Fruit fly (Drosophila melanogaster) whole organism, embryonic: Measurements from ENCODE around the gene REG.

Experiments
- Antp ChIP-seq: fragments of 200-800 bp; sonication (Bioruptor generic); optimal IDR thresholded peaks from 3 replicates; lab custom pipeline; 2016; ENCODE audit warnings: missing biosample characterization, missing genetic modification characterization
- Awh ChIP-seq: fragments of 200-800 bp; sonication (Bioruptor generic); IDR thresholded peaks from 2 replicates; pipeline ENCODE4, ENCODE4 v1.3.6; 2022; ENCODE audit warnings: missing biosample characterization, missing genetic modification characterization
- C15 ChIP-seq: fragments of 200-800 bp; sonication (Bioruptor generic); IDR thresholded peaks from 3 replicates; pipeline ENCODE4 v1.3.6; 2022; ENCODE audit warnings: missing biosample characterization, missing genetic modification characterization
- CG1024 ChIP-seq: fragments of 200-800 bp; sonication (Bioruptor generic); IDR thresholded peaks from 2 replicates; pipeline ENCODE4 v1.3.6; 2022; ENCODE audit warnings: missing biosample characterization, missing genetic modification characterization
- CG10267 ChIP-seq: fragments of 200-800 bp; sonication (Bioruptor generic); optimal IDR thresholded peaks from 2 replicates; lab custom pipeline; 2018; ENCODE audit warnings: missing biosample characterization, mild to moderate bottlenecking, missing genetic modification characterization, moderate library complexity
- CG10431 ChIP-seq: fragments of 200-800 bp; sonication (Bioruptor generic); optimal IDR thresholded peaks from 3 replicates; lab custom pipeline; 2018; ENCODE audit warnings: missing biosample characterization, mild to moderate bottlenecking, missing genetic modification characterization
- CG10543 ChIP-seq: fragments of 200-800 bp; sonication (Bioruptor generic); optimal IDR thresholded peaks from 3 replicates; lab custom pipeline; 2017; ENCODE audit warnings: missing biosample characterization, mild to moderate bottlenecking, missing genetic modification characterization, moderate library complexity
- CG10565 ChIP-seq: fragments of 200-800 bp; sonication (Bioruptor generic); optimal IDR thresholded peaks from 3 replicates; lab custom pipeline; 2016; ENCODE audit warnings: missing biosample characterization, mild to moderate bottlenecking, missing genetic modification characterization
- CG12769 ChIP-seq: fragments of 200-800 bp; sonication (Bioruptor generic); optimal IDR thresholded peaks from 2 replicates; lab custom pipeline; 2019; ENCODE audit warnings: missing biosample characterization, mild to moderate bottlenecking, missing genetic modification characterization, moderate library complexity
- CG15269 ChIP-seq: fragments of 200-800 bp; sonication (Bioruptor generic); optimal IDR thresholded peaks from 2 replicates; lab custom pipeline; 2018; ENCODE audit warnings: missing biosample characterization, mild to moderate bottlenecking, missing genetic modification characterization, moderate library complexity
- CG16815 ChIP-seq: fragments of 200-800 bp; sonication (Bioruptor generic); optimal IDR thresholded peaks from 3 replicates; lab custom pipeline; 2017; ENCODE audit warnings: missing biosample characterization, mild to moderate bottlenecking, missing genetic modification characterization
- CG16863 ChIP-seq: fragments of 200-800 bp; sonication (Bioruptor generic); optimal IDR thresholded peaks from 3 replicates; lab custom pipeline; 2016; ENCODE audit warnings: missing biosample characterization, missing genetic modification characterization
- CG18011 ChIP-seq: fragments of 200-800 bp; sonication (Bioruptor generic); optimal IDR thresholded peaks from 2 replicates; lab custom pipeline; 2017; ENCODE audit warnings: missing biosample characterization, missing genetic modification characterization, mild to moderate bottlenecking, moderate library complexity, missing genotype
- CG18476 ChIP-seq: fragments of 200-800 bp; sonication (Bioruptor generic); optimal IDR thresholded peaks from 2 replicates; lab custom pipeline; 2016; ENCODE audit warnings: missing biosample characterization, mild to moderate bottlenecking, missing genetic modification characterization
- CG2120 ChIP-seq: fragments of 200-800 bp; sonication (Bioruptor generic); optimal IDR thresholded peaks from 3 replicates; lab custom pipeline; 2016; ENCODE audit warnings: missing biosample characterization, missing genetic modification characterization
- CG2678 ChIP-seq: fragments of 200-800 bp; sonication (Bioruptor generic); optimal IDR thresholded peaks from 3 replicates; lab custom pipeline; 2019; ENCODE audit warnings: missing biosample characterization, mild to moderate bottlenecking, missing genetic modification characterization, moderate library complexity
- CG30020 ChIP-seq: fragments of 200-800 bp; optimal IDR thresholded peaks from 2 replicates; lab custom pipeline; 2019; ENCODE audit warnings: missing biosample characterization, mild to moderate bottlenecking, missing genetic modification characterization, moderate library complexity
- CG30431 ChIP-seq: fragments of 200-800 bp; sonication (Bioruptor generic); optimal IDR thresholded peaks from 2 replicates; lab custom pipeline; 2017; ENCODE audit warnings: missing biosample characterization, missing genetic modification characterization
- CG31224 ChIP-seq: fragments of 200-800 bp; sonication (Bioruptor generic); IDR thresholded peaks from 2 replicates; pipeline ENCODE4 v1.3.6; 2022; ENCODE audit warnings: missing biosample characterization, missing genetic modification characterization
- CG3281 ChIP-seq: fragments of 200-800 bp; sonication (Bioruptor generic); optimal IDR thresholded peaks from 3 replicates; lab custom pipeline; 2017; ENCODE audit warnings: missing biosample characterization, mild to moderate bottlenecking, missing genetic modification characterization
- CG34224 ChIP-seq: fragments of 200-800 bp; sonication (Bioruptor generic); IDR thresholded peaks from 3 replicates; pipeline ENCODE4 v1.3.6; 2022; ENCODE audit warnings: missing biosample characterization, missing genetic modification characterization; ENCODE audit not compliant: partially characterized antibody
- CG3726 ChIP-seq: fragments of 200-800 bp; sonication (Bioruptor generic); IDR thresholded peaks from 3 replicates; pipeline ENCODE4, ENCODE4 v1.3.6; 2022; ENCODE audit warnings: missing biosample characterization, missing genetic modification characterization
- CG5180 ChIP-seq: fragments of 200-800 bp; sonication (Bioruptor generic); optimal IDR thresholded peaks from 3 replicates; lab custom pipeline; 2017; ENCODE audit warnings: missing biosample characterization, missing genetic modification characterization, mild to moderate bottlenecking, moderate library complexity, missing genetic modification reagents
- CG6254 ChIP-seq: fragments of 200-800 bp; sonication (Bioruptor generic); optimal IDR thresholded peaks from 3 replicates; lab custom pipeline; 2017; ENCODE audit warnings: mild to moderate bottlenecking, missing biosample characterization, missing genetic modification reagents, missing genetic modification characterization
- CG7357 ChIP-seq: fragments of 200-800 bp; sonication (Bioruptor generic); IDR thresholded peaks from 3 replicates; pipeline ENCODE4 v1.3.6; 2022; ENCODE audit warnings: missing biosample characterization, missing genetic modification characterization
- CG7556 ChIP-seq: fragments of 200-800 bp; sonication (Bioruptor generic); optimal IDR thresholded peaks from 2 replicates; lab custom pipeline; 2017; ENCODE audit warnings: missing biosample characterization, mild to moderate bottlenecking, missing genetic modification characterization
- CG8089 ChIP-seq: fragments of 200-800 bp; sonication (Bioruptor generic); optimal IDR thresholded peaks from 3 replicates; lab custom pipeline; 2016; ENCODE audit warnings: missing biosample characterization, missing genetic modification characterization
- CG8924 ChIP-seq: fragments of 200-800 bp; optimal IDR thresholded peaks from 3 replicates; lab custom pipeline; 2019; ENCODE audit warnings: missing biosample characterization, mild to moderate bottlenecking, missing genetic modification characterization, moderate library complexity
- Dp ChIP-seq: fragments of 200-800 bp; sonication (Bioruptor generic); optimal IDR thresholded peaks from 2 replicates; lab custom pipeline; 2018; ENCODE audit warnings: missing biosample characterization, mild to moderate bottlenecking, missing genetic modification characterization, moderate library complexity
- Ets97D ChIP-seq: fragments of 200-800 bp; sonication (Bioruptor generic); optimal IDR thresholded peaks from 3 replicates; lab custom pipeline; 2016; ENCODE audit warnings: missing biosample characterization, missing genetic modification characterization
- Fer2 ChIP-seq: fragments of 200-800 bp; sonication (Bioruptor generic); optimal IDR thresholded peaks from 2 replicates; lab custom pipeline; 2018; ENCODE audit warnings: missing biosample characterization, mild to moderate bottlenecking, missing genetic modification characterization, moderate library complexity
- HLH54F ChIP-seq: fragments of 200-800 bp; sonication (Bioruptor generic); optimal IDR thresholded peaks from 3 replicates; lab custom pipeline; 2016; ENCODE audit warnings: missing biosample characterization, missing genetic modification characterization
- Hmr ChIP-seq: fragments of 200-800 bp; sonication (Bioruptor generic); optimal IDR thresholded peaks from 3 replicates; lab custom pipeline; 2017; ENCODE audit warnings: mild to moderate bottlenecking, missing biosample characterization, missing genetic modification reagents, missing genetic modification characterization
- Hmx ChIP-seq: fragments of 200-800 bp; sonication (Bioruptor generic); optimal IDR thresholded peaks from 2 replicates; lab custom pipeline; 2016; ENCODE audit warnings: missing biosample characterization, missing genetic modification characterization
- Hsf ChIP-seq: fragments of 200-800 bp; sonication (Bioruptor generic); optimal IDR thresholded peaks from 3 replicates; lab custom pipeline; 2016; ENCODE audit warnings: missing biosample characterization, missing genetic modification characterization
- MTF-1 ChIP-seq: fragments of 200-800 bp; sonication (Bioruptor generic); optimal IDR thresholded peaks from 2 replicates; lab custom pipeline; 2018; ENCODE audit warnings: missing biosample characterization, mild to moderate bottlenecking, missing genetic modification characterization, borderline replicate concordance
- Opbp ChIP-seq: fragments of 200-800 bp; sonication (Bioruptor generic); IDR thresholded peaks from 3 replicates; pipeline ENCODE4 v1.3.6; 2022; ENCODE audit warnings: missing biosample characterization, missing genetic modification characterization; ENCODE audit not compliant: partially characterized antibody
- Pdp1 ChIP-seq, 2 experiments: fragments of 200-800 bp; sonication (Bioruptor generic); optimal IDR thresholded peaks; 3 replicates each; lab custom pipeline; 2016; ENCODE audit warnings: missing biosample characterization in 2 of 2, missing genetic modification characterization in 2 of 2, mild to moderate bottlenecking in 1 of 2, moderate library complexity in 1 of 2
- Six4 ChIP-seq: fragments of 200-800 bp; sonication (Bioruptor generic); optimal IDR thresholded peaks from 2 replicates; lab custom pipeline; 2016; ENCODE audit warnings: missing biosample characterization, missing genetic modification characterization
- ems ChIP-seq: fragments of 200-800 bp; sonication (Bioruptor generic); optimal IDR thresholded peaks from 3 replicates; lab custom pipeline; 2016; ENCODE audit warnings: missing biosample characterization, missing genetic modification characterization
- fu2 ChIP-seq: fragments of 200-800 bp; sonication (Bioruptor generic); optimal IDR thresholded peaks from 2 replicates; lab custom pipeline; 2016; ENCODE audit warnings: missing biosample characterization, missing genetic modification characterization
- ham ChIP-seq: fragments of 200-800 bp; sonication (Bioruptor generic); IDR thresholded peaks from 2 replicates; pipeline ENCODE4 v1.3.6; 2022; ENCODE audit warnings: missing biosample characterization, missing genetic modification characterization
- ken ChIP-seq: fragments of 200-800 bp; sonication (Bioruptor generic); IDR thresholded peaks from 3 replicates; pipeline ENCODE4 v1.3.6; 2022; ENCODE audit warnings: missing biosample characterization, missing genetic modification characterization
- nerfin-1 ChIP-seq: fragments of 200-800 bp; sonication (Bioruptor generic); optimal IDR thresholded peaks from 3 replicates; lab custom pipeline; 2019; ENCODE audit warnings: missing biosample characterization, mild to moderate bottlenecking, missing genetic modification characterization, moderate library complexity
- pho ChIP-seq: fragments of 200-800 bp; sonication (Bioruptor generic); optimal IDR thresholded peaks from 2 replicates; lab custom pipeline; 2016; ENCODE audit warnings: missing biosample characterization, missing genetic modification characterization
- salm ChIP-seq: fragments of 200-800 bp; sonication (Bioruptor generic); optimal IDR thresholded peaks from 2 replicates; lab custom pipeline; 2018; ENCODE audit warnings: missing biosample characterization, mild to moderate bottlenecking, missing genetic modification characterization
- seq ChIP-seq: fragments of 200-800 bp; sonication (Bioruptor generic); IDR thresholded peaks from 2 replicates; pipeline ENCODE4 v1.3.6; 2022; ENCODE audit warnings: missing biosample characterization, missing genetic modification characterization
- unc-4 ChIP-seq: fragments of 200-800 bp; sonication (Bioruptor generic); IDR thresholded peaks from 2 replicates; pipeline ENCODE4 v1.3.6; 2022; ENCODE audit warnings: missing biosample characterization, missing genetic modification characterization; ENCODE audit not compliant: partially characterized antibody
- vnd ChIP-seq: fragments of 200-800 bp; sonication (Bioruptor generic); IDR thresholded peaks from 3 replicates; pipeline ENCODE4 v1.3.6; 2022; ENCODE audit warnings: missing biosample characterization, missing genetic modification characterization; ENCODE audit not compliant: partially characterized antibody
- wek ChIP-seq: fragments of 200-800 bp; sonication (Bioruptor generic); optimal IDR thresholded peaks from 3 replicates; lab custom pipeline; 2018; ENCODE audit warnings: missing biosample characterization, mild to moderate bottlenecking, missing genetic modification characterization, moderate library complexity

REG gene

dm6 chrX:13251310-13251709 is 39.2 kb downstream of the REG start (continued):
- peak; percentile 70 for TF ChIP-seq CG15269 (tag; lab: Kevin White, UChicago)
- TF ChIP-seq CG10267 (tag; lab: Kevin White, UChicago), result peak; percentile 49
- TF ChIP-seq seq (GFP tag; lab: Robert Waterston, UW), result peak; percentile 66
- TF ChIP-seq Six4 (GFP tag; lab: Kevin White, UChicago), result peak; percentile 70
- no peak for TF ChIP-seq CG34224 (GFP tag; lab: Robert Waterston, UW)
- TF ChIP-seq CG30431 (GFP tag; lab: Kevin White, UChicago), result peak; percentile 59
- peak; percentile 63; the same call in 1 of the 2 replicates for TF ChIP-seq CG1024 (GFP tag; lab: Robert Waterston, UW)
- TF ChIP-seq CG7556 (GFP tag; lab: Kevin White, UChicago), result peak; percentile 60
- TF ChIP-seq ken (GFP tag; lab: Robert Waterston, UW), result peak; percentile 66; the same call in 1 of the 3 replicates
- TF ChIP-seq Opbp, result no peak
- TF ChIP-seq Hmx (GFP tag; lab: Kevin White, UChicago), result peak; percentile 66
- peak; percentile 47 for TF ChIP-seq ems (GFP tag; lab: Kevin White, UChicago)
- peak; percentile 47 for TF ChIP-seq fu2 (GFP tag; lab: Kevin White, UChicago)
- TF ChIP-seq Ets97D (GFP tag; lab: Kevin White, UChicago), result peak; percentile 35
- TF ChIP-seq CG8089 (GFP tag; lab: Kevin White, UChicago), result peak; percentile 68
- peak; percentile 60 for TF ChIP-seq pho
- TF ChIP-seq Awh (GFP tag; lab: Robert Waterston, UW), result peak; percentile 66
- peak; percentile 33 for TF ChIP-seq CG18011 (GFP tag; lab: Kevin White, UChicago)
- TF ChIP-seq CG30020, result peak; percentile 1
- TF ChIP-seq CG5180 (GFP tag; lab: Kevin White, UChicago), result peak; percentile 73
- TF ChIP-seq CG16815, result peak; percentile 37
- TF ChIP-seq nerfin-1 (tag; lab: Kevin White, UChicago), result peak; percentile 74
- TF ChIP-seq ham, result no peak
- TF ChIP-seq CG12769 (tag; lab: Kevin White, UChicago), result peak; percentile 97
- TF ChIP-seq HLH54F, result peak; percentile 51
- TF ChIP-seq CG16863 (GFP tag; lab: Kevin White, UChicago), result peak; percentile 74
- no peak for TF ChIP-seq C15
- peak; percentile 77 for TF ChIP-seq CG2120 (GFP tag; lab: Kevin White, UChicago)
- no peak for TF ChIP-seq Dp
- TF ChIP-seq Pdp1 (GFP tag; optimal IDR thresholded peaks at IDR 0.05; lab: Kevin White, UChicago), result peak; percentile 86 to 92
- TF ChIP-seq salm (tag; lab: Kevin White, UChicago), result peak; percentile 44
- TF ChIP-seq wek (GFP tag; lab: Kevin White, UChicago), result peak; percentile 49
- TF ChIP-seq Antp, result peak; percentile 95
- TF ChIP-seq CG3281 (GFP tag; lab: Kevin White, UChicago), result peak; percentile 62
- TF ChIP-seq Fer2 (tag; lab: Kevin White, UChicago), result no peak
- TF ChIP-seq CG18476 (GFP tag; lab: Kevin White, UChicago), result peak; percentile 34
- TF ChIP-seq CG10565, result no peak
- peak; percentile 70 for TF ChIP-seq CG7357
- TF ChIP-seq vnd (GFP tag; lab: Robert Waterston, UW), result no peak
- TF ChIP-seq CG31224, result 0 out of 2 replicates have a peak, but pooled peaks have one; percentile 17
- TF ChIP-seq CG8924 (tag; lab: Kevin White, UChicago), result peak; percentile 65
- peak; percentile 57 for TF ChIP-seq CG6254 (GFP tag; lab: Kevin White, UChicago)
- TF ChIP-seq Hmr (GFP tag; lab: Kevin White, UChicago), result peak; percentile 69
- no peak for TF ChIP-seq CG10431
- peak; percentile 82 for TF ChIP-seq CG3726 (GFP tag; lab: Robert Waterston, UW)
- TF ChIP-seq CG10543 (GFP tag; lab: Kevin White, UChicago), result no peak
- peak; percentile 45 for TF ChIP-seq MTF-1
- TF ChIP-seq unc-4 (GFP tag; lab: Robert Waterston, UW), result no peak
- TF ChIP-seq CG2678 (tag; lab: Kevin White, UChicago), result peak; percentile 89
- peak; percentile 75 for TF ChIP-seq Hsf (GFP tag; lab: Kevin White, UChicago)
